Fruit fly (Drosophila melanogaster) whole organism, embryonic: ENCODE data around the gene CG45676.
A peak's percentile ranks its signal among the peaks of the same experiment; 100 is the strongest.

ENCODE experiments used
- Atf-2 ChIP-seq: fragments of 200-800 bp; sonication (Bioruptor generic); optimal IDR thresholded peaks from 2 replicates; lab custom pipeline; 2016; ENCODE audit warnings: missing biosample characterization, missing genetic modification characterization
- Atf3 ChIP-seq: fragments of 200-800 bp; sonication (Bioruptor generic); optimal IDR thresholded peaks from 3 replicates; lab custom pipeline; 2016; ENCODE audit warnings: missing biosample characterization, missing genetic modification characterization
- CG11456 ChIP-seq: fragments of 200-800 bp; sonication (Bioruptor generic); IDR thresholded peaks from 3 replicates; pipeline ENCODE4 v1.3.6; 2022; ENCODE audit warnings: missing biosample characterization, missing genetic modification characterization
- CG11696 ChIP-seq: fragments of 200-800 bp; sonication (Bioruptor generic); IDR thresholded peaks from 2 replicates; pipeline ENCODE4 v1.3.6; 2022; ENCODE audit warnings: missing biosample characterization, missing genetic modification characterization
- CG13287 ChIP-seq: fragments of 200-800 bp; sonication (Bioruptor generic); IDR thresholded peaks from 2 replicates; pipeline ENCODE4 v1.3.6; 2022; ENCODE audit warnings: missing biosample characterization, missing genetic modification characterization; ENCODE audit not compliant: partially characterized antibody
- CG15479 ChIP-seq: fragments of 200-800 bp; sonication (Bioruptor generic); optimal IDR thresholded peaks from 3 replicates; lab custom pipeline; 2019; ENCODE audit warnings: missing biosample characterization, mild to moderate bottlenecking, missing genetic modification characterization, moderate library complexity
- CG31224 ChIP-seq: fragments of 200-800 bp; sonication (Bioruptor generic); IDR thresholded peaks from 2 replicates; pipeline ENCODE4 v1.3.6; 2022; ENCODE audit warnings: missing biosample characterization, missing genetic modification characterization
- CG3281 ChIP-seq: fragments of 200-800 bp; sonication (Bioruptor generic); optimal IDR thresholded peaks from 3 replicates; lab custom pipeline; 2017; ENCODE audit warnings: missing biosample characterization, mild to moderate bottlenecking, missing genetic modification characterization
- CG33213 ChIP-seq: fragments of 200-800 bp; sonication (Bioruptor generic); optimal IDR thresholded peaks from 3 replicates; lab custom pipeline; 2016; ENCODE audit warnings: missing biosample characterization, missing genetic modification characterization
- CG34422 ChIP-seq: fragments of 200-800 bp; sonication (Bioruptor generic); IDR thresholded peaks from 3 replicates; pipeline ENCODE4 v1.3.6; 2022; ENCODE audit warnings: missing biosample characterization, missing genetic modification characterization
- CG3726 ChIP-seq: fragments of 200-800 bp; sonication (Bioruptor generic); IDR thresholded peaks from 3 replicates; pipeline ENCODE4, ENCODE4 v1.3.6; 2022; ENCODE audit warnings: missing biosample characterization, missing genetic modification characterization
- CG3838 ChIP-seq: fragments of 200-800 bp; sonication (Bioruptor generic); optimal IDR thresholded peaks from 3 replicates; lab custom pipeline; 2016; ENCODE audit warnings: missing biosample characterization, missing genetic modification characterization
- CG6175 ChIP-seq: fragments of 200-800 bp; sonication (Bioruptor generic); IDR thresholded peaks from 3 replicates; pipeline ENCODE4 v1.3.6; 2022; ENCODE audit warnings: missing biosample characterization, missing genetic modification characterization
- CG8281 ChIP-seq: fragments of 200-800 bp; sonication (Bioruptor generic); optimal IDR thresholded peaks from 2 replicates; lab custom pipeline; 2018; ENCODE audit warnings: missing biosample characterization, mild to moderate bottlenecking, missing genetic modification characterization, moderate library complexity
- CG8290 ChIP-seq, 3 experiments: fragments of 200-800 bp; sonication (Bioruptor generic); optimal IDR thresholded peaks; 2 replicates each; lab custom pipeline; 2016 to 2019; ENCODE audit warnings: missing biosample characterization in 3 of 3, missing genetic modification characterization in 3 of 3, mild to moderate bottlenecking in 2 of 3, moderate library complexity in 1 of 3
- CG8388 ChIP-seq: fragments of 200-800 bp; sonication (Bioruptor generic); optimal IDR thresholded peaks from 2 replicates; lab custom pipeline; 2019; ENCODE audit warnings: missing biosample characterization, mild to moderate bottlenecking, missing genetic modification characterization, moderate library complexity
- CTCF ChIP-seq: fragments of 200-800 bp; sonication (Bioruptor generic); optimal IDR thresholded peaks from 2 replicates; lab custom pipeline; 2017; ENCODE audit warnings: missing biosample characterization, mild to moderate bottlenecking, missing genetic modification characterization, moderate library complexity
- Doc3 ChIP-seq: fragments of 200-800 bp; sonication (Bioruptor generic); IDR thresholded peaks from 3 replicates; pipeline ENCODE4 v1.3.6; 2022; ENCODE audit warnings: missing biosample characterization, missing genetic modification characterization; ENCODE audit not compliant: partially characterized antibody
- Fer2 ChIP-seq: fragments of 200-800 bp; sonication (Bioruptor generic); optimal IDR thresholded peaks from 2 replicates; lab custom pipeline; 2018; ENCODE audit warnings: missing biosample characterization, mild to moderate bottlenecking, missing genetic modification characterization, moderate library complexity
- Hand ChIP-seq: fragments of 200-800 bp; sonication (Bioruptor generic); optimal IDR thresholded peaks from 2 replicates; lab custom pipeline; 2017; ENCODE audit warnings: mild to moderate bottlenecking, missing biosample characterization, missing genetic modification reagents, missing genetic modification characterization
- Hmx ChIP-seq: fragments of 200-800 bp; sonication (Bioruptor generic); optimal IDR thresholded peaks from 2 replicates; lab custom pipeline; 2016; ENCODE audit warnings: missing biosample characterization, missing genetic modification characterization
- Hr78 ChIP-seq, 2 experiments: fragments of 200-800 bp in 1 of 2; fragments of >200 bp in 1 of 2; sonication (Bioruptor generic) in 1 of 2; optimal IDR thresholded peaks; 2 replicates each; lab custom pipeline; 2017 to 2019; ENCODE audit warnings: missing biosample characterization in 2 of 2, missing genetic modification characterization in 2 of 2, mild to moderate bottlenecking in 1 of 2, moderate library complexity in 1 of 2
- MESR4 ChIP-seq: fragments of 200-800 bp; sonication (Bioruptor generic); optimal IDR thresholded peaks from 2 replicates; lab custom pipeline; 2018; ENCODE audit warnings: missing biosample characterization, mild to moderate bottlenecking, missing genetic modification characterization, moderate library complexity
- NK7.1 ChIP-seq: fragments of 200-800 bp; sonication (Bioruptor generic); optimal IDR thresholded peaks from 3 replicates; lab custom pipeline; 2016; ENCODE audit warnings: missing biosample characterization, missing genetic modification characterization
- Optix ChIP-seq: fragments of 200-800 bp; sonication (Bioruptor generic); IDR thresholded peaks from 3 replicates; pipeline ENCODE4 v1.3.6; 2022; ENCODE audit warnings: missing biosample characterization, missing genetic modification characterization
- Ravus ChIP-seq: fragments of 200-800 bp; sonication (Bioruptor generic); IDR thresholded peaks from 2 replicates; pipeline ENCODE4 v1.3.6; 2022; ENCODE audit warnings: missing biosample characterization, missing genetic modification characterization
- Sin3A ChIP-seq: fragments of >200 bp; optimal IDR thresholded peaks from 2 replicates; lab custom pipeline; 2018
- Sry-β ChIP-seq: fragments of 200-800 bp; sonication (Bioruptor generic); optimal IDR thresholded peaks from 2 replicates; lab custom pipeline; 2018; ENCODE audit warnings: missing biosample characterization, mild to moderate bottlenecking, missing genetic modification characterization, moderate library complexity
- TFAM ChIP-seq: fragments of 200-800 bp; sonication (Bioruptor generic); optimal IDR thresholded peaks from 2 replicates; lab custom pipeline; 2017; ENCODE audit warnings: missing biosample characterization, missing genetic modification characterization, inconsistent platforms
- Taf1 ChIP-seq: fragments of 200-800 bp; sonication (Bioruptor generic); IDR thresholded peaks from 2 replicates; pipeline ENCODE4 v1.3.6; 2022; ENCODE audit warnings: missing biosample characterization, missing genetic modification characterization
- ac ChIP-seq: fragments of 200-800 bp; sonication (Bioruptor generic); optimal IDR thresholded peaks from 3 replicates; lab custom pipeline; 2017; ENCODE audit warnings: missing biosample characterization, mild to moderate bottlenecking, missing genetic modification characterization
- bsh ChIP-seq, 2 experiments: fragments of 200-800 bp; sonication (Bioruptor generic); optimal IDR thresholded peaks; 2 replicates each; lab custom pipeline; 2017 to 2018; ENCODE audit warnings: mild to moderate bottlenecking in 2 of 2, missing biosample characterization in 2 of 2, missing genetic modification characterization in 2 of 2, moderate library complexity in 1 of 2
- btn ChIP-seq: fragments of 200-800 bp; sonication (Bioruptor generic); optimal IDR thresholded peaks from 2 replicates; lab custom pipeline; 2016; ENCODE audit warnings: missing biosample characterization, missing genetic modification characterization
- cad ChIP-seq: fragments of >200 bp; optimal IDR thresholded peaks from 2 replicates; lab custom pipeline; 2017; ENCODE audit warnings: missing biosample characterization, missing genetic modification characterization
- crp ChIP-seq, 2 experiments: fragments of 200-800 bp; sonication (Bioruptor generic); optimal IDR thresholded peaks; 2 replicates in 1 of 2; 3 replicates in 1 of 2; lab custom pipeline; 2017; ENCODE audit warnings: missing biosample characterization in 2 of 2, missing genetic modification characterization in 2 of 2, mild to moderate bottlenecking in 1 of 2, moderate library complexity in 1 of 2
- da ChIP-seq: fragments of 200-800 bp; sonication (Bioruptor generic); optimal IDR thresholded peaks from 2 replicates; lab custom pipeline; 2016; ENCODE audit warnings: missing biosample characterization, missing genetic modification characterization
- fd96Cb ChIP-seq: fragments of 200-800 bp; sonication (Bioruptor generic); optimal IDR thresholded peaks from 2 replicates; lab custom pipeline; 2018; ENCODE audit warnings: missing biosample characterization, mild to moderate bottlenecking, missing genetic modification characterization, moderate library complexity
- grn ChIP-seq: fragments of 200-800 bp; sonication (Bioruptor generic); optimal IDR thresholded peaks from 3 replicates; lab custom pipeline; 2017; ENCODE audit warnings: missing biosample characterization, missing genetic modification characterization
- hb ChIP-seq: fragments of 200-800 bp; sonication (Bioruptor generic); IDR thresholded peaks from 3 replicates; pipeline ENCODE4 v1.3.6; 2022; ENCODE audit warnings: missing biosample characterization, missing genetic modification characterization; ENCODE audit not compliant: partially characterized antibody
- lilli ChIP-seq: fragments of 200-800 bp; sonication (Bioruptor generic); optimal IDR thresholded peaks from 3 replicates; lab custom pipeline; 2016; ENCODE audit warnings: missing biosample characterization, missing genetic modification characterization
- lola ChIP-seq, 3 experiments: fragments of >200 bp in 2 of 3; fragments of 200-800 bp in 1 of 3; sonication (Bioruptor generic) in 1 of 3; optimal IDR thresholded peaks; 2 replicates each; lab custom pipeline; 2017 to 2019; ENCODE audit warnings: missing biosample characterization in 3 of 3, missing genetic modification characterization in 3 of 3, mild to moderate bottlenecking in 1 of 3, moderate library complexity in 1 of 3
- mam ChIP-seq: fragments of 200-800 bp; sonication (Bioruptor generic); optimal IDR thresholded peaks from 3 replicates; lab custom pipeline; 2016; ENCODE audit warnings: missing biosample characterization, missing genetic modification characterization
- nmo ChIP-seq: fragments of 200-800 bp; sonication (Bioruptor generic); optimal IDR thresholded peaks from 2 replicates; lab custom pipeline; 2018; ENCODE audit warnings: missing biosample characterization, mild to moderate bottlenecking, missing genetic modification characterization, moderate library complexity
- org-1 ChIP-seq: fragments of 200-800 bp; sonication (Bioruptor generic); optimal IDR thresholded peaks from 2 replicates; lab custom pipeline; 2017; ENCODE audit warnings: missing biosample characterization, missing genetic modification characterization
- sim ChIP-seq: fragments of 200-800 bp; sonication (Bioruptor generic); IDR thresholded peaks from 2 replicates; pipeline ENCODE4 v1.3.6; 2022; ENCODE audit warnings: missing biosample characterization, missing genetic modification characterization
- slou ChIP-seq: fragments of 200-800 bp; sonication (Bioruptor generic); optimal IDR thresholded peaks from 3 replicates; lab custom pipeline; 2016; ENCODE audit warnings: missing biosample characterization, missing genetic modification characterization
- sr ChIP-seq: fragments of 200-800 bp; sonication (Bioruptor generic); IDR thresholded peaks from 3 replicates; pipeline ENCODE4 v1.3.6; 2022; ENCODE audit warnings: missing biosample characterization, missing genetic modification characterization
- ssp ChIP-seq: fragments of 200-800 bp; sonication (Bioruptor generic); IDR thresholded peaks from 2 replicates; pipeline ENCODE4 v1.3.6; 2022; ENCODE audit warnings: missing biosample characterization, missing genetic modification characterization
- tap ChIP-seq: fragments of 200-800 bp; optimal IDR thresholded peaks from 3 replicates; lab custom pipeline; 2019; ENCODE audit warnings: missing biosample characterization, mild to moderate bottlenecking, missing genetic modification characterization, moderate library complexity

Gene CG45676

dm6 chr3R:11458022-11458850, 39.6 kb downstream of the CG45676 start (continued):
- no peak for TF ChIP-seq CG8290 (GFP tag; optimal IDR thresholded peaks at IDR 0.05; lab: Kevin White, UChicago)
- peak in 1 of 2 experiments; percentile 92 for TF ChIP-seq CG8290 (tag; optimal IDR thresholded peaks at IDR 0.05; lab: Kevin White, UChicago)
- TF ChIP-seq NK7.1 (GFP tag; lab: Kevin White, UChicago) = peak; percentile 22
- peak; percentile 62 for TF ChIP-seq lilli
- no peak for TF ChIP-seq CTCF (GFP tag; lab: Kevin White, UChicago)
- no peak for TF ChIP-seq Hmx
- no peak for TF ChIP-seq TFAM
- TF ChIP-seq btn (GFP tag; lab: Kevin White, UChicago) = no peak
- no peak for TF ChIP-seq grn (GFP tag; lab: Kevin White, UChicago)
- TF ChIP-seq da = no peak
- TF ChIP-seq ssp (GFP tag; lab: Robert Waterston, UW) = peak; percentile 66
- TF ChIP-seq Sry-β (GFP tag; lab: Kevin White, UChicago) = no peak
- TF ChIP-seq sim (GFP tag; lab: Robert Waterston, UW) = no peak
- TF ChIP-seq CG6175 (GFP tag; lab: Robert Waterston, UW) = peak; percentile 62; the same call in 2 of the 3 replicates
- peak; percentile 13; the same call in 1 of the 2 replicates for TF ChIP-seq CG13287
- TF ChIP-seq CG8388 (GFP tag; lab: Kevin White, UChicago) = peak; percentile 17
- TF ChIP-seq ac = no peak
- peak; percentile 41 for TF ChIP-seq Ravus (GFP tag; lab: Robert Waterston, UW)
- peak; percentile 42; the same call in 1 of the 3 replicates for TF ChIP-seq sr (GFP tag; lab: Robert Waterston, UW)
- TF ChIP-seq CG8281 (tag; lab: Kevin White, UChicago) = peak; percentile 22
- TF ChIP-seq CG3281 (GFP tag; lab: Kevin White, UChicago) = peak; percentile 73
- TF ChIP-seq Atf3 = peak; percentile 22
- TF ChIP-seq Hr78 (GFP tag; optimal IDR thresholded peaks at IDR 0.05; lab: Kevin White, UChicago) = peak in 1 of 2 experiments; percentile 60
- TF ChIP-seq Sin3A (lab: Kevin White, UChicago) = no peak
- TF ChIP-seq nmo (GFP tag; lab: Kevin White, UChicago) = peak; percentile 53
- TF ChIP-seq lola (GFP tag; optimal IDR thresholded peaks at IDR 0.05; lab: Kevin White, UChicago) = no peak
- peak; percentile 29 for TF ChIP-seq org-1 (GFP tag; lab: Kevin White, UChicago)
- peak; percentile 1 for TF ChIP-seq Fer2 (tag; lab: Kevin White, UChicago)
- TF ChIP-seq tap = peak; percentile 45
- TF ChIP-seq MESR4 = no peak
- no peak for TF ChIP-seq CG11696 (GFP tag; lab: Robert Waterston, UW)
- no peak for TF ChIP-seq CG15479
- TF ChIP-seq bsh (GFP tag; optimal IDR thresholded peaks at IDR 0.05; lab: Kevin White, UChicago) = no peak
- TF ChIP-seq Taf1 (GFP tag; lab: Robert Waterston, UW) = peak; percentile 75; the same call in 1 of the 2 replicates
- peak; percentile 68; the same call in 2 of the 3 replicates for TF ChIP-seq Optix (GFP tag; lab: Robert Waterston, UW)
- TF ChIP-seq Doc3 (GFP tag; lab: Robert Waterston, UW) = no peak
- TF ChIP-seq Atf-2 = no peak
- TF ChIP-seq fd96Cb (tag; lab: Kevin White, UChicago) = peak; percentile 50
- TF ChIP-seq CG33213 = no peak
- no peak for TF ChIP-seq CG3838 (GFP tag; lab: Kevin White, UChicago)
- TF ChIP-seq crp (GFP tag; optimal IDR thresholded peaks at IDR 0.05; lab: Kevin White, UChicago) = peak in 1 of 2 experiments; percentile 4
- no peak for TF ChIP-seq hb (GFP tag; lab: Robert Waterston, UW)
- peak; percentile 89 for TF ChIP-seq CG11456
- TF ChIP-seq CG34422 (GFP tag; lab: Robert Waterston, UW) = peak; percentile 76
- peak; percentile 68 for TF ChIP-seq mam (GFP tag; lab: Kevin White, UChicago)
- no peak for TF ChIP-seq slou (GFP tag; lab: Kevin White, UChicago)
- TF ChIP-seq CG3726 (GFP tag; lab: Robert Waterston, UW) = no peak
- TF ChIP-seq Hand (GFP tag; lab: Kevin White, UChicago) = no peak
- TF ChIP-seq cad (GFP tag; lab: Kevin White, UChicago) = no peak
- peak; percentile 68; the same call in 1 of the 2 replicates for TF ChIP-seq CG31224 (GFP tag; lab: Robert Waterston, UW)
